Fruit fly (Drosophila melanogaster) whole organism, adult: ENCODE results near the gene CG10802.

Source experiments
- CG11617 ChIP-seq: fragments of 200-800 bp; sonication (Bioruptor generic); optimal IDR thresholded peaks from 2 replicates; lab custom pipeline; 2017; ENCODE audit warnings: mild to moderate bottlenecking, missing biosample characterization, missing genetic modification reagents, missing genetic modification characterization
- CG12768 ChIP-seq: fragments of 200-800 bp; sonication (Bioruptor generic); optimal IDR thresholded peaks from 2 replicates; lab custom pipeline; 2017; ENCODE audit warnings: missing biosample characterization, missing genetic modification characterization, mild to moderate bottlenecking, moderate library complexity, missing genetic modification reagents
- CG14711 ChIP-seq: fragments of 200-800 bp; sonication (Bioruptor generic); optimal IDR thresholded peaks from 2 replicates; lab custom pipeline; 2018; ENCODE audit warnings: missing biosample characterization, mild to moderate bottlenecking, missing genetic modification characterization, moderate library complexity
- CG1620 ChIP-seq: fragments of 200-800 bp; sonication (Bioruptor generic); optimal IDR thresholded peaks from 2 replicates; lab custom pipeline; 2016; ENCODE audit warnings: missing biosample characterization, missing genetic modification characterization
- CG33017 ChIP-seq: fragments of 200-800 bp; sonication (Bioruptor generic); optimal IDR thresholded peaks from 2 replicates; lab custom pipeline; 2018; ENCODE audit warnings: missing biosample characterization, mild to moderate bottlenecking, missing genetic modification characterization, moderate library complexity
- CG5204 ChIP-seq: fragments of 200-800 bp; sonication (Bioruptor generic); optimal IDR thresholded peaks from 2 replicates; lab custom pipeline; 2016; ENCODE audit warnings: missing biosample characterization, missing genetic modification characterization
- CG7045 ChIP-seq: fragments of 200-800 bp; sonication (Bioruptor generic); optimal IDR thresholded peaks from 2 replicates; lab custom pipeline; 2017; ENCODE audit warnings: missing biosample characterization, mild to moderate bottlenecking, missing genetic modification characterization
- CG7101 ChIP-seq: fragments of 200-800 bp; sonication (Bioruptor generic); optimal IDR thresholded peaks from 2 replicates; lab custom pipeline; 2018; ENCODE audit warnings: missing biosample characterization, mild to moderate bottlenecking, missing genetic modification characterization, moderate library complexity
- Clk ChIP-seq: fragments of 200-800 bp; sonication (Bioruptor generic); optimal IDR thresholded peaks from 2 replicates; lab custom pipeline; 2017; ENCODE audit warnings: missing biosample characterization, missing genetic modification characterization
- Crg-1 ChIP-seq: fragments of 200-800 bp; sonication (Bioruptor generic); optimal IDR thresholded peaks from 2 replicates; lab custom pipeline; 2016; ENCODE audit warnings: missing biosample characterization, missing genetic modification characterization
- Hr96 ChIP-seq: fragments of 200-800 bp; sonication (Bioruptor generic); optimal IDR thresholded peaks from 2 replicates; lab custom pipeline; 2016; ENCODE audit warnings: missing biosample characterization, missing genetic modification characterization
- Mnt ChIP-seq: fragments of 200-800 bp; sonication (Bioruptor generic); optimal IDR thresholded peaks from 2 replicates; lab custom pipeline; 2016; ENCODE audit warnings: missing biosample characterization, mild to moderate bottlenecking, missing genetic modification characterization
- bab1 ChIP-seq: fragments of 200-800 bp; sonication (Bioruptor generic); optimal IDR thresholded peaks from 3 replicates; lab custom pipeline; 2019; ENCODE audit warnings: missing biosample characterization, mild to moderate bottlenecking, missing genetic modification characterization, moderate library complexity
- cic ChIP-seq: fragments of 200-800 bp; sonication (Bioruptor generic); optimal IDR thresholded peaks from 2 replicates; lab custom pipeline; 2017; ENCODE audit warnings: missing biosample characterization, mild to moderate bottlenecking, missing genetic modification characterization, moderate library complexity
- cnc ChIP-seq, 2 experiments: fragments of >200 bp; optimal IDR thresholded peaks; 2 replicates each; lab custom pipeline; 2017
- kay ChIP-seq: fragments of 200-800 bp; sonication (Bioruptor generic); peaks from one replicate; lab custom pipeline; 2016; ENCODE audit warnings: missing biosample characterization, missing genetic modification characterization, borderline replicate concordance
- ovo ChIP-seq: fragments of 200-800 bp; sonication (Bioruptor generic); optimal IDR thresholded peaks from 2 replicates; lab custom pipeline; 2016; ENCODE audit warnings: missing biosample characterization, missing genetic modification characterization
- pad ChIP-seq: fragments of 200-800 bp; sonication (Bioruptor generic); optimal IDR thresholded peaks from 3 replicates; lab custom pipeline; 2017; ENCODE audit warnings: missing biosample characterization, missing genetic modification characterization, mild to moderate bottlenecking, moderate library complexity, missing genetic modification reagents
- tj ChIP-seq: fragments of 200-800 bp; sonication (Bioruptor generic); optimal IDR thresholded peaks from 3 replicates; lab custom pipeline; 2017; ENCODE audit warnings: missing biosample characterization, mild to moderate bottlenecking, missing genetic modification characterization, moderate library complexity
- toe ChIP-seq: fragments of 200-800 bp; sonication (Bioruptor generic); optimal IDR thresholded peaks from 2 replicates; lab custom pipeline; 2016; ENCODE audit warnings: missing biosample characterization, missing genetic modification characterization

The CG10802 gene

dm6 chrX:3504251-3504650 is 21.5 kb downstream of the CG10802 start:
- TF ChIP-seq CG12768 (GFP tag; lab: Kevin White, UChicago) (no peak), CG7045 (GFP tag; lab: Kevin White, UChicago) (no peak), CG14711 (no peak), kay (GFP tag; lab: Kevin White, UChicago) (no peak), pad (GFP tag; lab: Kevin White, UChicago) (no peak), Clk (GFP tag; lab: Kevin White, UChicago) (no peak), CG7101 (tag; lab: Kevin White, UChicago) (no peak), CG33017 (tag; lab: Kevin White, UChicago) (no peak), toe (no peak), bab1 (no peak), cnc (optimal IDR thresholded peaks at IDR 0.05; lab: Kevin White, UChicago) (no peak), cic (no peak), ovo (no peak), Crg-1 (GFP tag; lab: Kevin White, UChicago) (no peak)

- TF ChIP-seq toe = no peak
- no peak for TF ChIP-seq bab1
- no peak for TF ChIP-seq CG7101 (tag; lab: Kevin White, UChicago)
- TF ChIP-seq CG12768 (GFP tag; lab: Kevin White, UChicago) = no peak
- TF ChIP-seq kay (GFP tag; lab: Kevin White, UChicago) = no peak
- no peak for TF ChIP-seq tj (GFP tag; lab: Kevin White, UChicago)
- no peak for TF ChIP-seq CG7045 (GFP tag; lab: Kevin White, UChicago)
- TF ChIP-seq cnc (optimal IDR thresholded peaks at IDR 0.05; lab: Kevin White, UChicago) = no peak
- TF ChIP-seq Crg-1 (GFP tag; lab: Kevin White, UChicago) = no peak
- no peak for TF ChIP-seq CG5204 (GFP tag; lab: Kevin White, UChicago)
- TF ChIP-seq CG11617 (GFP tag; lab: Kevin White, UChicago) = no peak
- no peak for TF ChIP-seq Hr96 (GFP tag; lab: Kevin White, UChicago)
- TF ChIP-seq Clk (GFP tag; lab: Kevin White, UChicago) = no peak
- TF ChIP-seq CG1620 (GFP tag; lab: Kevin White, UChicago) = no peak
- TF ChIP-seq CG14711 = no peak
- TF ChIP-seq ovo = no peak
- TF ChIP-seq pad (GFP tag; lab: Kevin White, UChicago) = no peak
- no peak for TF ChIP-seq Mnt (GFP tag; lab: Kevin White, UChicago)
- TF ChIP-seq CG33017 (tag; lab: Kevin White, UChicago) = no peak
These were observed 22.0 kb downstream of the CG10802 start, which contains the start of gene Gas8 for dm6 chrX:3504751-3505150. TSS of gene Gas8 (minus strand) at chrX:3504851.

dm6 chrX:3514016-3514415 is 31.3 kb downstream of the CG10802 start, which contains the start of gene CG13021:
TSS of gene CG13021 (plus strand) at chrX:3514316.
- TF ChIP-seq tj (GFP tag; lab: Kevin White, UChicago) = no peak
- TF ChIP-seq Clk (GFP tag; lab: Kevin White, UChicago) = no peak
- no peak for TF ChIP-seq ovo

dm6 chrX:3530696-3531095 is 47.9 kb downstream of the CG10802 start:
- TF ChIP-seq Mnt (GFP tag; lab: Kevin White, UChicago) (peak; percentile 88), kay (GFP tag; lab: Kevin White, UChicago) (no peak)
